Fruit fly (Drosophila melanogaster) whole organism, embryonic: Measurements from ENCODE around the gene CG43755.

Experiments
- CG12104 ChIP-seq: fragments of 200-800 bp; sonication (Bioruptor generic); optimal IDR thresholded peaks from 3 replicates; lab custom pipeline; 2016; ENCODE audit warnings: missing biosample characterization, missing genetic modification characterization
- CG12236 ChIP-seq: fragments of 200-800 bp; sonication (Bioruptor generic); optimal IDR thresholded peaks from 2 replicates; lab custom pipeline; 2016; ENCODE audit warnings: missing biosample characterization, missing genetic modification characterization
- CG12659 ChIP-seq: fragments of 200-800 bp; sonication (Bioruptor generic); optimal IDR thresholded peaks from 3 replicates; lab custom pipeline; 2017; ENCODE audit warnings: mild to moderate bottlenecking, missing biosample characterization, missing genetic modification reagents, missing genetic modification characterization
- CG14441 ChIP-seq: fragments of 200-800 bp; sonication (Bioruptor generic); IDR thresholded peaks from 2 replicates; pipeline ENCODE4 v1.3.6; 2022; ENCODE audit warnings: missing biosample characterization, missing genetic modification characterization
- CG14860 ChIP-seq: fragments of 200-800 bp; sonication (Bioruptor generic); IDR thresholded peaks from 3 replicates; pipeline ENCODE4 v1.3.6; 2022; ENCODE audit warnings: missing biosample characterization, missing genetic modification characterization; ENCODE audit not compliant: partially characterized antibody
- CG15073 ChIP-seq: fragments of 200-800 bp; sonication (Bioruptor generic); optimal IDR thresholded peaks from 2 replicates; lab custom pipeline; 2016; ENCODE audit warnings: missing biosample characterization, missing genetic modification characterization
- CG15269 ChIP-seq: fragments of 200-800 bp; sonication (Bioruptor generic); optimal IDR thresholded peaks from 2 replicates; lab custom pipeline; 2018; ENCODE audit warnings: missing biosample characterization, mild to moderate bottlenecking, missing genetic modification characterization, moderate library complexity
- CG15514 ChIP-seq: fragments of 200-800 bp; sonication (Bioruptor generic); optimal IDR thresholded peaks from 3 replicates; lab custom pipeline; 2017; ENCODE audit warnings: missing biosample characterization, missing genetic modification characterization, mild to moderate bottlenecking, moderate library complexity, missing genetic modification reagents
- CG18619 ChIP-seq: fragments of 200-800 bp; sonication (Bioruptor generic); optimal IDR thresholded peaks from 3 replicates; lab custom pipeline; 2017; ENCODE audit warnings: missing biosample characterization, mild to moderate bottlenecking, missing genetic modification characterization
- CG2116 ChIP-seq: fragments of 200-800 bp; sonication (Bioruptor generic); optimal IDR thresholded peaks from 3 replicates; lab custom pipeline; 2018; ENCODE audit warnings: missing biosample characterization, mild to moderate bottlenecking, missing genetic modification characterization
- CG2120 ChIP-seq: fragments of 200-800 bp; sonication (Bioruptor generic); optimal IDR thresholded peaks from 3 replicates; lab custom pipeline; 2016; ENCODE audit warnings: missing biosample characterization, missing genetic modification characterization
- CG2129 ChIP-seq: fragments of 200-800 bp; sonication (Bioruptor generic); IDR thresholded peaks from 2 replicates; pipeline ENCODE4 v1.3.6; 2022; ENCODE audit warnings: missing biosample characterization, missing genetic modification characterization; ENCODE audit not compliant: partially characterized antibody
- CG2199 ChIP-seq: fragments of 200-800 bp; sonication (Bioruptor generic); IDR thresholded peaks from 3 replicates; pipeline ENCODE4 v1.3.6; 2022; ENCODE audit warnings: missing biosample characterization, missing genetic modification characterization
- CG32767 ChIP-seq: fragments of 200-800 bp; sonication (Bioruptor generic); IDR thresholded peaks from 2 replicates; pipeline ENCODE4 v1.3.6; 2022; ENCODE audit warnings: missing biosample characterization, missing genetic modification characterization
- CG4617 ChIP-seq: fragments of 200-800 bp; sonication (Bioruptor generic); optimal IDR thresholded peaks from 3 replicates; lab custom pipeline; 2016; ENCODE audit warnings: missing biosample characterization, missing genetic modification characterization, borderline replicate concordance
- CG6683 ChIP-seq: fragments of 200-800 bp; sonication (Bioruptor generic); optimal IDR thresholded peaks from 2 replicates; lab custom pipeline; 2017; ENCODE audit warnings: missing biosample characterization, mild to moderate bottlenecking, missing genetic modification characterization, missing genetic modification reagents
- CG7271 ChIP-seq: fragments of 200-800 bp; sonication (Bioruptor generic); optimal IDR thresholded peaks from 2 replicates; lab custom pipeline; 2018; ENCODE audit warnings: missing biosample characterization, mild to moderate bottlenecking, missing genetic modification characterization, moderate library complexity
- CG7987 ChIP-seq: fragments of 200-800 bp; sonication (Bioruptor generic); optimal IDR thresholded peaks from 2 replicates; lab custom pipeline; 2018; ENCODE audit warnings: missing biosample characterization, mild to moderate bottlenecking, missing genetic modification characterization, moderate library complexity
- CG8281 ChIP-seq: fragments of 200-800 bp; sonication (Bioruptor generic); optimal IDR thresholded peaks from 2 replicates; lab custom pipeline; 2018; ENCODE audit warnings: missing biosample characterization, mild to moderate bottlenecking, missing genetic modification characterization, moderate library complexity
- CG8944 ChIP-seq: fragments of 200-800 bp; sonication (Bioruptor generic); optimal IDR thresholded peaks from 3 replicates; lab custom pipeline; 2016; ENCODE audit warnings: missing biosample characterization, missing genetic modification characterization
- D19A ChIP-seq: fragments of 200-800 bp; optimal IDR thresholded peaks from 3 replicates; lab custom pipeline; 2019; ENCODE audit warnings: missing biosample characterization, mild to moderate bottlenecking, missing genetic modification characterization, moderate library complexity
- Dbx ChIP-seq: fragments of 200-800 bp; sonication (Bioruptor generic); IDR thresholded peaks from 3 replicates; pipeline ENCODE4 v1.3.6; 2022; ENCODE audit warnings: missing biosample characterization, missing genetic modification characterization
- ERR ChIP-seq: fragments of 200-800 bp; sonication (Bioruptor generic); optimal IDR thresholded peaks from 2 replicates; lab custom pipeline; 2016; ENCODE audit warnings: missing biosample characterization, missing genetic modification characterization
- Ets97D ChIP-seq: fragments of 200-800 bp; sonication (Bioruptor generic); optimal IDR thresholded peaks from 3 replicates; lab custom pipeline; 2016; ENCODE audit warnings: missing biosample characterization, missing genetic modification characterization
- Fer3 ChIP-seq: fragments of 200-800 bp; sonication (Bioruptor generic); optimal IDR thresholded peaks from 2 replicates; lab custom pipeline; 2018; ENCODE audit warnings: missing biosample characterization, mild to moderate bottlenecking, missing genetic modification characterization, moderate library complexity
- Gsc ChIP-seq: fragments of 200-800 bp; sonication (Bioruptor generic); IDR thresholded peaks from 2 replicates; pipeline ENCODE4 v1.3.6; 2022; ENCODE audit warnings: missing biosample characterization, missing genetic modification characterization
- MTF-1 ChIP-seq: fragments of 200-800 bp; sonication (Bioruptor generic); optimal IDR thresholded peaks from 2 replicates; lab custom pipeline; 2018; ENCODE audit warnings: missing biosample characterization, mild to moderate bottlenecking, missing genetic modification characterization, borderline replicate concordance
- Ptx1 ChIP-seq: fragments of 200-800 bp; sonication (Bioruptor generic); IDR thresholded peaks from 2 replicates; pipeline ENCODE4 v1.3.6; 2022; ENCODE audit warnings: missing biosample characterization, missing genetic modification characterization
- Side ChIP-seq: fragments of 200-800 bp; sonication (Bioruptor generic); optimal IDR thresholded peaks from 2 replicates; lab custom pipeline; 2016; ENCODE audit warnings: missing biosample characterization, missing genetic modification characterization
- Sin3A ChIP-seq: fragments of >200 bp; optimal IDR thresholded peaks from 2 replicates; lab custom pipeline; 2018
- Spps ChIP-seq: fragments of 200-800 bp; sonication (Bioruptor generic); optimal IDR thresholded peaks from 2 replicates; lab custom pipeline; 2018; ENCODE audit warnings: missing biosample characterization, mild to moderate bottlenecking, missing genetic modification characterization
- Sry-δ ChIP-seq: fragments of 200-800 bp; sonication (Bioruptor generic); optimal IDR thresholded peaks from 2 replicates; lab custom pipeline; 2016; ENCODE audit warnings: missing biosample characterization, missing genetic modification characterization
- Xbp1 ChIP-seq: fragments of 200-800 bp; sonication (Bioruptor generic); optimal IDR thresholded peaks from 3 replicates; lab custom pipeline; 2016; ENCODE audit warnings: missing biosample characterization, mild to moderate bottlenecking, missing genetic modification characterization
- ac ChIP-seq: fragments of 200-800 bp; sonication (Bioruptor generic); optimal IDR thresholded peaks from 3 replicates; lab custom pipeline; 2017; ENCODE audit warnings: missing biosample characterization, mild to moderate bottlenecking, missing genetic modification characterization
- bbx ChIP-seq: fragments of 200-800 bp; sonication (Bioruptor generic); IDR thresholded peaks from 2 replicates; pipeline ENCODE4 v1.3.6; 2022; ENCODE audit warnings: missing biosample characterization, missing genetic modification characterization; ENCODE audit not compliant: partially characterized antibody
- bigmax ChIP-seq: fragments of 200-800 bp; sonication (Bioruptor generic); optimal IDR thresholded peaks from 2 replicates; lab custom pipeline; 2018; ENCODE audit warnings: missing biosample characterization, mild to moderate bottlenecking, missing genetic modification characterization
- croc ChIP-seq: fragments of 200-800 bp; sonication (Bioruptor generic); conservative IDR thresholded peaks from 3 replicates; pipeline ENCODE4 v1.3.6; 2022; ENCODE audit warnings: missing biosample characterization, missing genetic modification characterization
- ewg ChIP-seq: fragments of 200-800 bp; sonication (Bioruptor generic); optimal IDR thresholded peaks from 3 replicates; lab custom pipeline; 2017; ENCODE audit warnings: mild to moderate bottlenecking, missing biosample characterization, missing genetic modification reagents, missing genetic modification characterization
- lbe ChIP-seq: fragments of 200-800 bp; sonication (Bioruptor generic); optimal IDR thresholded peaks from 2 replicates; lab custom pipeline; 2016; ENCODE audit warnings: missing biosample characterization, mild to moderate bottlenecking, missing genetic modification characterization
- lilli ChIP-seq: fragments of 200-800 bp; sonication (Bioruptor generic); optimal IDR thresholded peaks from 3 replicates; lab custom pipeline; 2016; ENCODE audit warnings: missing biosample characterization, missing genetic modification characterization
- mam ChIP-seq: fragments of 200-800 bp; sonication (Bioruptor generic); optimal IDR thresholded peaks from 3 replicates; lab custom pipeline; 2016; ENCODE audit warnings: missing biosample characterization, missing genetic modification characterization
- nerfin-1 ChIP-seq: fragments of 200-800 bp; sonication (Bioruptor generic); optimal IDR thresholded peaks from 3 replicates; lab custom pipeline; 2019; ENCODE audit warnings: missing biosample characterization, mild to moderate bottlenecking, missing genetic modification characterization, moderate library complexity
- nom ChIP-seq: fragments of 200-800 bp; sonication (Bioruptor generic); optimal IDR thresholded peaks from 2 replicates; lab custom pipeline; 2017; ENCODE audit warnings: missing biosample characterization, missing genetic modification characterization, mild to moderate bottlenecking, moderate library complexity, missing genetic modification reagents
- otp ChIP-seq: fragments of 200-800 bp; sonication (Bioruptor generic); IDR thresholded peaks from 3 replicates; pipeline ENCODE4, ENCODE4 v1.3.6; 2022; ENCODE audit warnings: missing biosample characterization, missing genetic modification characterization
- pb ChIP-seq: fragments of 200-800 bp; sonication (Bioruptor generic); optimal IDR thresholded peaks from 3 replicates; lab custom pipeline; 2016; ENCODE audit warnings: missing biosample characterization, missing genetic modification characterization
- peb ChIP-seq: fragments of 200-800 bp; sonication (Bioruptor generic); IDR thresholded peaks from 2 replicates; pipeline ENCODE4 v1.3.6; 2022; ENCODE audit warnings: missing biosample characterization, missing genetic modification characterization
- pros ChIP-seq: fragments of 200-800 bp; sonication (Bioruptor generic); optimal IDR thresholded peaks from 3 replicates; lab custom pipeline; 2019; ENCODE audit warnings: missing biosample characterization, mild to moderate bottlenecking, missing genetic modification characterization, moderate library complexity
- row ChIP-seq: fragments of 200-800 bp; sonication (Bioruptor generic); IDR thresholded peaks from 3 replicates; pipeline ENCODE4 v1.3.6; 2022; ENCODE audit warnings: missing biosample characterization, missing genetic modification characterization
- sna ChIP-seq: fragments of 200-800 bp; sonication (Bioruptor generic); IDR thresholded peaks from 2 replicates; pipeline ENCODE4 v1.3.6; 2022; ENCODE audit warnings: missing biosample characterization, missing genetic modification characterization; ENCODE audit not compliant: partially characterized antibody
- sr ChIP-seq: fragments of 200-800 bp; sonication (Bioruptor generic); IDR thresholded peaks from 3 replicates; pipeline ENCODE4 v1.3.6; 2022; ENCODE audit warnings: missing biosample characterization, missing genetic modification characterization
- unc-4 ChIP-seq: fragments of 200-800 bp; sonication (Bioruptor generic); IDR thresholded peaks from 2 replicates; pipeline ENCODE4 v1.3.6; 2022; ENCODE audit warnings: missing biosample characterization, missing genetic modification characterization; ENCODE audit not compliant: partially characterized antibody

Gene CG43755

dm6 chr2L:357556-358130, 28.1 kb upstream of the CG43755 start, which contains the start of gene Ent1 (continued):
- TF ChIP-seq bigmax (no peak), unc-4 (GFP tag; lab: Robert Waterston, UW) (no peak), CG12104 (GFP tag; lab: Kevin White, UChicago) (no peak), CG15073 (GFP tag; lab: Kevin White, UChicago) (no peak), sna (GFP tag; lab: Robert Waterston, UW) (no peak), CG2129 (GFP tag; lab: Robert Waterston, UW) (no peak), Ets97D (GFP tag; lab: Kevin White, UChicago) (peak; percentile 31), Xbp1 (GFP tag; lab: Kevin White, UChicago) (no peak), CG12659 (GFP tag; lab: Kevin White, UChicago) (peak; percentile 34), peb (GFP tag; lab: Robert Waterston, UW) (no peak), lbe (GFP tag; lab: Kevin White, UChicago) (no peak), CG32767 (GFP tag; lab: Robert Waterston, UW) (no peak), Sry-δ (GFP tag; lab: Kevin White, UChicago) (peak; percentile 93), CG6683 (GFP tag; lab: Kevin White, UChicago) (no peak), CG4617 (peak; percentile 77), D19A (tag; lab: Kevin White, UChicago) (no peak), croc (GFP tag; lab: Robert Waterston, UW) (no peak), MTF-1 (GFP tag; lab: Kevin White, UChicago) (no peak), nom (GFP tag; lab: Kevin White, UChicago) (no peak), CG15269 (no peak), CG14441 (no peak), CG7271 (no peak), Sin3A (lab: Kevin White, UChicago) (peak; percentile 59), ac (no peak), Spps (no peak), CG12236 (GFP tag; lab: Kevin White, UChicago) (no peak), CG2120 (GFP tag; lab: Kevin White, UChicago) (peak; percentile 19), CG7987 (peak; percentile 21), CG8281 (no peak), row (GFP tag; lab: Robert Waterston, UW) (no peak), ewg (GFP tag; lab: Kevin White, UChicago) (no peak), CG18619 (GFP tag; lab: Kevin White, UChicago) (no peak), lilli (no peak), CG2116 (GFP tag; lab: Kevin White, UChicago) (peak; percentile 84), bbx (no peak), CG2199 (GFP tag; lab: Robert Waterston, UW) (no peak), mam (GFP tag; lab: Kevin White, UChicago) (no peak), CG8944 (no peak), Fer3 (tag; lab: Kevin White, UChicago) (no peak), Gsc (GFP tag; lab: Robert Waterston, UW) (no peak), pros (GFP tag; lab: Kevin White, UChicago) (no peak), otp (GFP tag; lab: Robert Waterston, UW) (no peak), Side (no peak), Dbx (GFP tag; lab: Robert Waterston, UW) (no peak), ERR (no peak), sr (GFP tag; lab: Robert Waterston, UW) (no peak), CG14860 (GFP tag; lab: Robert Waterston, UW) (no peak), Ptx1 (GFP tag; lab: Robert Waterston, UW) (no peak), nerfin-1 (tag; lab: Kevin White, UChicago) (peak; percentile 11), pb (GFP tag; lab: Kevin White, UChicago) (no peak), CG15514 (GFP tag; lab: Kevin White, UChicago) (peak; percentile 95)
